Worm (Caenorhabditis elegans) whole organism, L4 larva: ENCODE results near the gene pifk-1.

Experiments
- D1046.2 ChIP-seq: fragments of 200-800 bp; sonication (Bioruptor generic); IDR thresholded peaks from 2 replicates; pipeline ENCODE4 v1.3.6; 2022; ENCODE audit warnings: missing genetic modification characterization, missing compliant biosample characterization
- T20F7.1 ChIP-seq: fragments of 200-800 bp; sonication (Bioruptor generic); optimal IDR thresholded peaks from 2 replicates; lab custom pipeline; 2018; ENCODE audit warnings: mild to moderate bottlenecking, missing genetic modification characterization, missing compliant biosample characterization
- Y48G9A.11 ChIP-seq: fragments of 200-800 bp; sonication (Bioruptor generic); IDR thresholded peaks from 2 replicates; pipeline ENCODE4 v1.3.6; 2022; ENCODE audit warnings: missing genetic modification reagents, missing genetic modification characterization, missing compliant biosample characterization
- aha-1 ChIP-seq: fragments of 150-350 bp; peaks from one replicate; lab custom pipeline; 2014; ENCODE audit warnings: missing biosample characterization, missing genetic modification characterization
- ama-1 ChIP-seq: fragments of 150-350 bp; optimal IDR thresholded peaks from 2 replicates; lab custom pipeline; 2014; ENCODE audit warnings: inconsistent platforms, mixed read lengths
- arid-1 ChIP-seq: fragments of 200-800 bp; sonication (Bioruptor generic); conservative IDR thresholded peaks from 2 replicates; pipeline ENCODE4 v1.3.6; 2022; ENCODE audit warnings: missing genetic modification reagents, missing genetic modification characterization, missing compliant biosample characterization
- ceh-20 ChIP-seq: fragments of 200-800 bp; sonication (Bioruptor generic); IDR thresholded peaks from 2 replicates; pipeline ENCODE4 v1.3.6; 2022; ENCODE audit warnings: missing genetic modification reagents, missing genetic modification characterization, missing compliant biosample characterization
- ceh-28 ChIP-seq: fragments of 150-350 bp; optimal IDR thresholded peaks from 2 replicates; lab custom pipeline; 2014; ENCODE audit warnings: missing biosample characterization, missing genetic modification reagents, missing genetic modification characterization
- ctbp-1 ChIP-seq: fragments of 200-800 bp; sonication (Bioruptor generic); IDR thresholded peaks from 2 replicates; pipeline ENCODE4 v1.3.6; 2022; ENCODE audit warnings: missing genetic modification reagents, missing genetic modification characterization, missing compliant biosample characterization
- daf-12 ChIP-seq: fragments of 150-350 bp; optimal IDR thresholded peaks from 2 replicates; lab custom pipeline; 2014; ENCODE audit warnings: missing biosample characterization, missing genetic modification reagents, missing genetic modification characterization
- daf-16 ChIP-seq, 3 experiments: sonication (generic microtip); optimal IDR thresholded peaks; 2 replicates each; lab custom pipeline; 2016 to 2017; ENCODE audit warnings: missing genetic modification characterization in 3 of 3, missing genetic modification reagents in 3 of 3, mild to moderate bottlenecking in 2 of 3, missing compliant biosample characterization in 2 of 3, missing biosample characterization in 1 of 3, moderate library complexity in 1 of 3
- daf-19 ChIP-seq: fragments of 200-800 bp; sonication (Bioruptor generic); conservative IDR thresholded peaks from 2 replicates; pipeline ENCODE4 v1.3.6; 2022; ENCODE audit warnings: missing genetic modification characterization, missing compliant biosample characterization
- daf-8 ChIP-seq: fragments of 200-800 bp; sonication (Bioruptor generic); IDR thresholded peaks from 2 replicates; pipeline ENCODE4 v1.3.6; 2022; ENCODE audit warnings: missing genetic modification characterization, missing compliant biosample characterization
- dmd-6 ChIP-seq: fragments of 200-800 bp; sonication (Bioruptor generic); IDR thresholded peaks from 2 replicates; pipeline ENCODE4 v1.3.6; 2022; ENCODE audit warnings: missing genetic modification reagents, missing genetic modification characterization, missing compliant biosample characterization
- dmd-8 ChIP-seq: fragments of 200-800 bp; sonication (Bioruptor generic); IDR thresholded peaks from 2 replicates; pipeline ENCODE4 v1.3.6; 2022; ENCODE audit warnings: missing genetic modification characterization, missing compliant biosample characterization
- egl-43 ChIP-seq: fragments of 200-800 bp; sonication (Bioruptor generic); IDR thresholded peaks from 2 replicates; pipeline ENCODE4 v1.3.6; 2022; ENCODE audit warnings: missing genetic modification reagents, missing genetic modification characterization, missing compliant biosample characterization
- fkh-10 ChIP-seq: fragments of 150-350 bp; optimal IDR thresholded peaks from 2 replicates; lab custom pipeline; 2014; ENCODE audit warnings: missing biosample characterization, missing genetic modification reagents, missing genetic modification characterization
- hif-1 ChIP-seq, 2 experiments: sonication (generic microtip); optimal IDR thresholded peaks; 2 replicates each; lab custom pipeline; 2016 to 2017; ENCODE audit warnings: missing compliant biosample characterization in 2 of 2, missing genetic modification characterization in 2 of 2, missing genetic modification reagents in 2 of 2, missing genotype in 2 of 2, mild to moderate bottlenecking in 1 of 2
- hlh-30 ChIP-seq: sonication (generic microtip); optimal IDR thresholded peaks from 2 replicates; lab custom pipeline; 2017; ENCODE audit warnings: antibody characterized with exemption, mild to moderate bottlenecking, missing genetic modification characterization, missing compliant biosample characterization; ENCODE audit not compliant: insufficient read depth
- hmg-1.1 ChIP-seq: fragments of 200-800 bp; sonication (Bioruptor generic); IDR thresholded peaks from 2 replicates; pipeline ENCODE4 v1.3.6; 2022; ENCODE audit warnings: missing genetic modification reagents, missing genetic modification characterization, missing compliant biosample characterization
- lin-1 ChIP-seq: fragments of 200-800 bp; sonication (Bioruptor generic); IDR thresholded peaks from 2 replicates; pipeline ENCODE4 v1.3.6; 2022; ENCODE audit warnings: missing genetic modification reagents, missing genetic modification characterization, missing compliant biosample characterization
- lin-15B ChIP-seq: fragments of 150-350 bp; sonication (generic microtip); optimal IDR thresholded peaks from 3 replicates; lab custom pipeline; 2014; ENCODE audit warnings: missing biosample characterization, missing genetic modification characterization
- lir-3 ChIP-seq: sonication (generic microtip); optimal IDR thresholded peaks from 2 replicates; lab custom pipeline; 2016; ENCODE audit warnings: mild to moderate bottlenecking, missing genetic modification characterization, missing compliant biosample characterization
- lsy-2 ChIP-seq, 2 experiments: fragments of 150-350 bp in 1 of 2; sonication (generic microtip) in 1 of 2; optimal IDR thresholded peaks; 2 replicates each; lab custom pipeline; 2014 to 2017; ENCODE audit warnings: missing biosample characterization in 2 of 2, missing genetic modification characterization in 2 of 2
- madf-5 ChIP-seq, 2 experiments: fragments of 200-800 bp; sonication (Bioruptor generic); IDR thresholded peaks; 2 replicates each; pipeline ENCODE4 v1.3.6; 2022; ENCODE audit warnings: missing compliant biosample characterization in 2 of 2, missing genetic modification characterization in 2 of 2
- madf-9 ChIP-seq: fragments of 200-800 bp; sonication (Bioruptor generic); conservative IDR thresholded peaks from 2 replicates; pipeline ENCODE4 v1.3.6; 2022; ENCODE audit warnings: missing genetic modification reagents, missing genetic modification characterization, missing compliant biosample characterization
- mxl-2 ChIP-seq: fragments of 200-800 bp; sonication (Bioruptor generic); conservative IDR thresholded peaks from 2 replicates; pipeline ENCODE4 v1.3.6; 2022; ENCODE audit warnings: missing genetic modification reagents, missing genetic modification characterization, missing compliant biosample characterization
- nhr-11 ChIP-seq: fragments of 150-350 bp; optimal IDR thresholded peaks from 2 replicates; lab custom pipeline; 2014; ENCODE audit warnings: missing biosample characterization, missing genetic modification characterization
- nhr-111 ChIP-seq: fragments of 200-800 bp; sonication (Bioruptor generic); optimal IDR thresholded peaks from 2 replicates; lab custom pipeline; 2018; ENCODE audit warnings: mild to moderate bottlenecking, missing genetic modification characterization, missing compliant biosample characterization
- nhr-237 ChIP-seq: sonication (generic microtip); optimal IDR thresholded peaks from 2 replicates; lab custom pipeline; 2017; ENCODE audit warnings: missing biosample characterization, missing genetic modification characterization
- nhr-25 ChIP-seq: sonication (generic microtip); optimal IDR thresholded peaks from 2 replicates; lab custom pipeline; 2017; ENCODE audit warnings: missing genetic modification characterization, mild to moderate bottlenecking, missing compliant biosample characterization, antibody characterized with exemption, moderate library complexity, borderline replicate concordance; ENCODE audit not compliant: insufficient read depth
- nhr-6 ChIP-seq: fragments of 150-350 bp; optimal IDR thresholded peaks from 2 replicates; lab custom pipeline; 2014; ENCODE audit warnings: missing biosample characterization, missing genetic modification characterization
- rbr-2 ChIP-seq: sonication (generic microtip); optimal IDR thresholded peaks from 2 replicates; lab custom pipeline; 2016; ENCODE audit warnings: missing genotype, missing genetic modification characterization, missing compliant biosample characterization
- tra-1 ChIP-seq: fragments of 200-800 bp; sonication (Bioruptor generic); IDR thresholded peaks from 2 replicates; pipeline ENCODE4 v1.3.6; 2022; ENCODE audit warnings: missing genetic modification reagents, missing genetic modification characterization, missing compliant biosample characterization
- unc-39 ChIP-seq: sonication (generic microtip); optimal IDR thresholded peaks from 2 replicates; lab custom pipeline; 2017; ENCODE audit warnings: missing biosample characterization, missing genetic modification characterization
- unc-62 ChIP-seq, 3 experiments: fragments of 150-350 bp in 1 of 3; sonication (generic microtip); optimal IDR thresholded peaks in 2 of 3; peaks in 1 of 3; 1 replicate in 1 of 3; 2 replicates in 2 of 3; lab custom pipeline; 2014 to 2017; ENCODE audit warnings: missing biosample characterization in 3 of 3, missing genetic modification characterization in 3 of 3, missing genetic modification reagents in 3 of 3, missing genotype in 1 of 3
- zip-2 ChIP-seq: fragments of 150-350 bp; optimal IDR thresholded peaks from 2 replicates; lab custom pipeline; 2014; ENCODE audit warnings: missing biosample characterization, missing genetic modification characterization

Gene pifk-1

DNA sequence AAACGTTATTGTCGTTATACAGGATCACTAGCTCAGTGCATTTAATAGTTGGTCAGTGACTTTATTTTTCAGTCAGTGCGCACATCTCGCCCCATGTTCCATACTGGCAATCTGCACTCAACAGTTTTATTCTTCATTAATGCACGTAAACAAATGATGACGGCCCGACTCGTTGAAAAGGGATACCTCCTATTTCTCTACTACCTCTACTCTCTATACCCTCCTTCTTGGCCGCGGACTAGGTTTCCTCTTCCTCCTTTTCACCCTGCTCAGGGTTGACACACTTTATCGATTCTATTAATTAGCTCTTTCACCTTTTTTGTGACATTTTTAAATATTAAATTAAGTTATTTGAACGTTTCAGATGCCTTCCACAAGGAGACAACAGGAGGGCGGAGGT, 8.8 kb downstream of the pifk-1 start, which contains the start of gene sel-12:
TSS of gene sel-12 (plus strand) at position 358 of the 400 bp plus-strand sequence.
- no peak for TF ChIP-seq daf-16 (GFP tag; optimal IDR thresholded peaks at IDR 0.05; lab: Kevin White, UChicago)
- TF ChIP-seq daf-16 (tag; optimal IDR thresholded peaks at IDR 0.05; lab: Kevin White, UChicago), result peak; percentile 31
- TF ChIP-seq hlh-30 (tag; lab: Kevin White, UChicago), result peak; percentile 8
- peak; percentile 4 for TF ChIP-seq rbr-2 (tag; lab: Kevin White, UChicago)
- TF ChIP-seq lsy-2 (tag; optimal IDR thresholded peaks at IDR 0.05; lab: Kevin White, UChicago), result peak in 1 of 2 experiments; percentile 25
- no peak for TF ChIP-seq madf-5 (GFP tag; IDR thresholded peaks at IDR 0.05; lab: Robert Waterston, UW)
- TF ChIP-seq ceh-28 (tag; lab: Kevin White, UChicago), result no peak
- TF ChIP-seq mxl-2, result no peak
- peak in 1 of 2 experiments; percentile 87 for TF ChIP-seq hif-1 (tag; optimal IDR thresholded peaks at IDR 0.05; lab: Kevin White, UChicago)
- no peak for TF ChIP-seq daf-8 (GFP tag; lab: Robert Waterston, UW)
- TF ChIP-seq unc-62 (GFP tag; optimal IDR thresholded peaks at IDR 0.05 in 1 of 2; lab: Kevin White, UChicago), result peak in 1 of 2 experiments; percentile 91
- TF ChIP-seq unc-62 (tag; optimal IDR thresholded peaks at IDR 0.05; lab: Kevin White, UChicago), result no peak
- no peak for TF ChIP-seq nhr-237 (tag; lab: Kevin White, UChicago)
- peak; percentile 99 for TF ChIP-seq aha-1
- TF ChIP-seq daf-12 (tag; lab: Kevin White, UChicago), result no peak
- TF ChIP-seq nhr-111 (GFP tag; lab: Kevin White, UChicago), result no peak

DNA sequence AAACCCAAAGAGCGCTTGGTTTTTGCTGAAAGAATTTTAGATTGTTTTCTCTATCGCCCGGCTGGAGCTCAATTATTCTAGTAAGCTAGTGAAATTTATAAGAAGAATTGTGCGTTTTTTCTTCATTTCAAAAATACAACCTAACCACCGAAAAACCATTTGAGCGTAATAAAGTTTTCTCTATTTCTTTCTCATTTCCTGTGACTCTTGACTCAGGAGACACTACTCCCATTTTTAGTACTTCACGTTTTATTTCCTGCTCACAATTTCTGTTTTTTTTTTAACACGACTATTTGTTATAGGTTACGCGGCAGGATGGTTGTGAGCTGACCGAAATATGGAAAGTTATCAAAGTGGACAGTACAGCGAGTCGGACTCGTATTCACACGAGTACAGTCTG, 11.3 kb downstream of the pifk-1 start, which contains the start of gene F35H12.6:
TSS of gene F35H12.6 (plus strand) at position 301 of the 400 bp plus-strand sequence.
- no peak for TF ChIP-seq nhr-25 (tag; lab: Kevin White, UChicago)
- no peak for TF ChIP-seq aha-1
- TF ChIP-seq nhr-6 (tag; lab: Kevin White, UChicago), result no peak
- TF ChIP-seq tra-1 (GFP tag; lab: Robert Waterston, UW), result no peak
- TF ChIP-seq unc-39, result no peak
- TF ChIP-seq egl-43 (GFP tag; lab: Robert Waterston, UW), result no peak
- TF ChIP-seq lin-15B, result no peak
- TF ChIP-seq D1046.2 (GFP tag; lab: Robert Waterston, UW), result no peak
- no peak for TF ChIP-seq fkh-10
- no peak for TF ChIP-seq nhr-11 (tag; lab: Kevin White, UChicago)
- no peak for TF ChIP-seq Y48G9A.11
- no peak for TF ChIP-seq zip-2
- TF ChIP-seq lin-1 (GFP tag; lab: Robert Waterston, UW), result no peak
- TF ChIP-seq daf-12 (tag; lab: Kevin White, UChicago), result no peak
- TF ChIP-seq dmd-6 (GFP tag; lab: Robert Waterston, UW), result no peak
- no peak for TF ChIP-seq T20F7.1 (GFP tag; lab: Kevin White, UChicago)
- TF ChIP-seq ama-1 (lab: Kevin White, UChicago), result no peak
- no peak for TF ChIP-seq daf-19 (GFP tag; lab: Robert Waterston, UW)
- no peak for TF ChIP-seq madf-9 (GFP tag; lab: Robert Waterston, UW)

DNA sequence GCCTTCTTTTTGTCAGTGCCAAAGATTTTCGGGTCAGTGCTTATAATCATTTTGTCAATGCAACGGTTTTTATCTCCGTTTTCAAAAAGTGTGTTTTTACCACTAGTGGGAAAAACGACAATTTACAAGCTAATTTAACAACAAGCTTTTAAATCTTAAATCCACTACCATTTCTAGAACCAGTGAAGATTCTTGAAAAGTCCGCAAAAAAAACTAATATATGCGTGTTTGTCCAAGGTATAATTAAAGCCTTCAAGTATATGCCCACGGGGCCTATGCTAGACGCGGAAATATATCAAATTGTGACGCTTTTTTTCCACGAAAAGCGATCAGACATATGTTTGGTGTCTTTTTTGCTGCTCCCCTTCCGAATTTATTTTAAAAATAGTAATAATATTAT, 11.7 kb downstream of the pifk-1 start:
- TF ChIP-seq dmd-8 (GFP tag; lab: Robert Waterston, UW), result no peak
- TF ChIP-seq lir-3 (tag; lab: Kevin White, UChicago), result no peak
- no peak for TF ChIP-seq dmd-6 (GFP tag; lab: Robert Waterston, UW)
- no peak for TF ChIP-seq nhr-111 (GFP tag; lab: Kevin White, UChicago)
- no peak for TF ChIP-seq ceh-20
- TF ChIP-seq unc-62 (GFP tag; optimal IDR thresholded peaks at IDR 0.05 in 1 of 2; lab: Kevin White, UChicago), result peak in 1 of 2 experiments; percentile 95
- TF ChIP-seq unc-62 (tag; optimal IDR thresholded peaks at IDR 0.05; lab: Kevin White, UChicago), result no peak

DNA sequence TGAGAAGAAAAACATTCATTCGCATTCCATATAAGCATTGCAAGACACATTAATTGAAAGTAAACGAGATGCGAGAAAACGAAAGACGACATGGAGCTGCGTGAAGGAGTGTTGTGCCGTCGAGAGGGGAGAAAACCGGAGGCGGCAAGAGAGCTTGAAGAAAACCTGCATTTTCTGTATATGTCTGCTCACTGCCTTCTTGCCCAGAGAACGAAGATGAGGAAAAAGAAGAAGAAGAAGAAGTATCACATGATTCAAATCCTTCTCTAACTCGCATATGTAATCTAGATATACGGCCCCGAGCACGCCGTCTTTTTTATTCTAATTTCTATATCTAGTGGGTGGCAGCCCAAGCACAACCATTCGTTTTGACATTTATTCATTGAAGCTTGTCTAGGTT, 14.0 kb downstream of the pifk-1 start:
- 0 out of 2 replicates have a peak, but pooled peaks have one; percentile 32 for TF ChIP-seq hmg-1.1 (GFP tag; lab: Robert Waterston, UW)
- TF ChIP-seq rbr-2 (tag; lab: Kevin White, UChicago), result peak; percentile 23
- no peak for TF ChIP-seq aha-1
- TF ChIP-seq arid-1 (GFP tag; lab: Robert Waterston, UW), result no peak
- no peak for TF ChIP-seq tra-1 (GFP tag; lab: Robert Waterston, UW)
- peak; percentile 15 for TF ChIP-seq hlh-30 (tag; lab: Kevin White, UChicago)
- no peak for TF ChIP-seq daf-8 (GFP tag; lab: Robert Waterston, UW)
- TF ChIP-seq fkh-10, result peak; percentile 19
- TF ChIP-seq ctbp-1 (GFP tag; lab: Robert Waterston, UW), result 0 out of 2 replicates have a peak, but pooled peaks have one; percentile 10
